Worm (Caenorhabditis elegans) whole organism, L2 larva: ENCODE data around the gene nex-4.

Experiments used
- ceh-82 ChIP-seq: fragments of 150-350 bp; optimal IDR thresholded peaks from 2 replicates; lab custom pipeline; 2014; ENCODE audit warnings: missing biosample characterization, missing genetic modification characterization
- egl-27 ChIP-seq: sonication (generic microtip); optimal IDR thresholded peaks from 3 replicates; lab custom pipeline; 2017; ENCODE audit warnings: missing biosample characterization, missing genetic modification reagents, missing genetic modification characterization
- fos-1 ChIP-seq: fragments of 150-350 bp; optimal IDR thresholded peaks from 2 replicates; lab custom pipeline; 2014; ENCODE audit warnings: missing biosample characterization, missing genetic modification characterization
- nhr-12 ChIP-seq: fragments of 150-350 bp; optimal IDR thresholded peaks from 2 replicates; lab custom pipeline; 2014; ENCODE audit warnings: missing biosample characterization, missing genetic modification characterization
- nhr-129 ChIP-seq: fragments of 150-350 bp; optimal IDR thresholded peaks from 2 replicates; lab custom pipeline; 2014; ENCODE audit warnings: missing biosample characterization, missing genetic modification characterization
- nhr-25 ChIP-seq: fragments of 150-350 bp; sonication (generic microtip); optimal IDR thresholded peaks from 3 replicates; lab custom pipeline; 2014; ENCODE audit warnings: missing biosample characterization, missing genetic modification characterization
- snpc-4 ChIP-seq: fragments of 150-350 bp; optimal IDR thresholded peaks from 2 replicates; lab custom pipeline; 2014; ENCODE audit warnings: missing biosample characterization, missing genetic modification characterization

- TF ChIP-seq snpc-4 (tag; lab: Kevin White, UChicago) (no peak), nhr-25 (tag; lab: Kevin White, UChicago) (no peak), ceh-82 (tag; lab: Kevin White, UChicago) (no peak), egl-27 (tag; lab: Kevin White, UChicago) (no peak), nhr-129 (tag; lab: Kevin White, UChicago) (no peak), nhr-12 (tag; lab: Kevin White, UChicago) (no peak), fos-1 (peak; percentile 21)
Measured at ce11 chrV:4847424-4847823, 3.8 kb upstream of the nex-4 start, which contains the start of gene abhd-5.1.
